Worm (Caenorhabditis elegans) whole organism, L1 larva: ENCODE data around the gene ule-2.

Experiments used
- C04F5.9 ChIP-seq: sonication (generic microtip); optimal IDR thresholded peaks from 2 replicates; lab custom pipeline; 2016; ENCODE audit warnings: missing genetic modification characterization, missing compliant biosample characterization
- C16A3.4 ChIP-seq: fragments of 150-350 bp; optimal IDR thresholded peaks from 2 replicates; lab custom pipeline; 2014; ENCODE audit warnings: missing biosample characterization, missing genetic modification characterization
- blmp-1 ChIP-seq: fragments of 150-350 bp; optimal IDR thresholded peaks from 2 replicates; lab custom pipeline; 2014; ENCODE audit warnings: missing biosample characterization, missing genetic modification characterization
- ceh-82 ChIP-seq, 3 experiments: fragments of 150-350 bp in 1 of 3; sonication (generic microtip) in 2 of 3; optimal IDR thresholded peaks; 2 replicates each; lab custom pipeline; 2014 to 2017; ENCODE audit warnings: missing biosample characterization in 3 of 3, missing genetic modification characterization in 3 of 3
- ceh-88 ChIP-seq: fragments of 200-800 bp; sonication (Bioruptor generic); IDR thresholded peaks from 2 replicates; pipeline ENCODE4 v1.3.6; 2022; ENCODE audit warnings: missing genetic modification characterization, missing compliant biosample characterization
- dpl-1 ChIP-seq, 3 experiments: fragments of 150-350 bp in 2 of 3; sonication (generic microtip) in 1 of 3; optimal IDR thresholded peaks; 2 replicates each; lab custom pipeline; 2014 to 2017; ENCODE audit warnings: missing biosample characterization in 3 of 3, missing genetic modification characterization in 3 of 3, missing genetic modification reagents in 3 of 3
- dsc-1 ChIP-seq: sonication (generic microtip); optimal IDR thresholded peaks from 2 replicates; lab custom pipeline; 2016; ENCODE audit warnings: mild to moderate bottlenecking, missing genetic modification characterization, missing compliant biosample characterization
- efl-1 ChIP-seq, 4 experiments: fragments of 150-350 bp; optimal IDR thresholded peaks in 3 of 4; peaks in 1 of 4; 1 replicate in 1 of 4; 2 replicates in 3 of 4; lab custom pipeline; 2014; ENCODE audit warnings: missing biosample characterization in 2 of 4, missing genetic modification characterization in 2 of 4, missing genetic modification reagents in 2 of 4
- egl-27 ChIP-seq, 2 experiments: fragments of 150-350 bp in 1 of 2; sonication (generic microtip); optimal IDR thresholded peaks; 3 replicates each; lab custom pipeline; 2017 to 2018; ENCODE audit warnings: missing biosample characterization in 2 of 2, missing genetic modification characterization in 2 of 2, missing genetic modification reagents in 2 of 2
- elt-2 ChIP-seq: sonication (generic microtip); optimal IDR thresholded peaks from 2 replicates; lab custom pipeline; 2016; ENCODE audit warnings: missing genetic modification characterization, mild to moderate bottlenecking, inconsistent platforms, missing compliant biosample characterization, missing genetic modification reagents
- elt-3 ChIP-seq, 6 experiments: fragments of 150-350 bp in 1 of 6; sonication (generic microtip); optimal IDR thresholded peaks; 2 replicates each; lab custom pipeline; 2017 to 2018; ENCODE audit warnings: missing biosample characterization in 6 of 6, missing genetic modification characterization in 6 of 6, inconsistent platforms in 1 of 6
- fos-1 ChIP-seq: fragments of 150-350 bp; optimal IDR thresholded peaks from 2 replicates; lab custom pipeline; 2014; ENCODE audit warnings: missing biosample characterization, missing genetic modification characterization
- grh-1 ChIP-seq: fragments of 200-800 bp; sonication (Bioruptor generic); IDR thresholded peaks from 2 replicates; pipeline ENCODE4 v1.3.6; 2022; ENCODE audit warnings: missing genetic modification reagents, missing genetic modification characterization, missing compliant biosample characterization
- jun-1 ChIP-seq: fragments of 150-350 bp; optimal IDR thresholded peaks from 2 replicates; lab custom pipeline; 2014; ENCODE audit warnings: missing biosample characterization, missing genetic modification reagents, missing genetic modification characterization
- lin-14 ChIP-seq: fragments of 200-800 bp; sonication (Bioruptor generic); optimal IDR thresholded peaks from 2 replicates; lab custom pipeline; 2018; ENCODE audit warnings: mild to moderate bottlenecking, missing genetic modification characterization, moderate library complexity, missing compliant biosample characterization
- lin-15B ChIP-seq: fragments of 150-350 bp; sonication (generic microtip); optimal IDR thresholded peaks from 3 replicates; lab custom pipeline; 2014; ENCODE audit warnings: missing biosample characterization, missing genetic modification characterization
- lin-35 ChIP-seq, 2 experiments: fragments of 150-350 bp; optimal IDR thresholded peaks; 2 replicates each; lab custom pipeline; 2014; ENCODE audit warnings: missing biosample characterization in 2 of 2, missing genetic modification characterization in 2 of 2, missing genetic modification reagents in 2 of 2
- lin-39 ChIP-seq: fragments of 150-350 bp; optimal IDR thresholded peaks from 2 replicates; lab custom pipeline; 2014; ENCODE audit warnings: missing biosample characterization, missing genetic modification reagents, missing genetic modification characterization
- lir-3 ChIP-seq: sonication (generic microtip); optimal IDR thresholded peaks from 2 replicates; lab custom pipeline; 2016; ENCODE audit warnings: mild to moderate bottlenecking, missing genetic modification characterization, moderate library complexity, missing compliant biosample characterization; ENCODE audit not compliant: poor library complexity
- lsy-2 ChIP-seq, 2 experiments: fragments of 150-350 bp; optimal IDR thresholded peaks; 2 replicates each; lab custom pipeline; 2014; ENCODE audit warnings: missing biosample characterization in 2 of 2, missing genetic modification characterization in 2 of 2
- mdl-1 ChIP-seq, 2 experiments: fragments of 150-350 bp; optimal IDR thresholded peaks; 2 replicates each; lab custom pipeline; 2014 to 2017; ENCODE audit warnings: missing biosample characterization in 2 of 2, missing genetic modification characterization in 2 of 2, inconsistent platforms in 1 of 2
- mep-1 ChIP-seq: fragments of 150-350 bp; optimal IDR thresholded peaks from 2 replicates; lab custom pipeline; 2014; ENCODE audit warnings: missing biosample characterization, missing genetic modification characterization
- nhr-19 ChIP-seq: fragments of 200-800 bp; sonication (Bioruptor generic); conservative IDR thresholded peaks from 2 replicates; pipeline ENCODE4 v1.3.6; 2022; ENCODE audit warnings: missing genetic modification characterization, missing compliant biosample characterization
- nhr-20 ChIP-seq: sonication (generic microtip); optimal IDR thresholded peaks from 2 replicates; lab custom pipeline; 2016; ENCODE audit warnings: mild to moderate bottlenecking, missing genetic modification characterization, missing compliant biosample characterization
- nhr-237 ChIP-seq: fragments of 150-350 bp; optimal IDR thresholded peaks from 2 replicates; lab custom pipeline; 2014; ENCODE audit warnings: missing biosample characterization, missing genetic modification characterization
- nhr-47 ChIP-seq: sonication (generic microtip); optimal IDR thresholded peaks from 2 replicates; lab custom pipeline; 2016; ENCODE audit warnings: mild to moderate bottlenecking, missing genetic modification characterization, moderate library complexity, missing compliant biosample characterization
- nhr-71 ChIP-seq: sonication (generic microtip); optimal IDR thresholded peaks from 2 replicates; lab custom pipeline; 2016; ENCODE audit warnings: mild to moderate bottlenecking, missing genetic modification characterization, moderate library complexity, missing compliant biosample characterization
- nhr-85 ChIP-seq: sonication (generic microtip); peaks from one replicate; lab custom pipeline; 2016; ENCODE audit warnings: missing genetic modification characterization, inconsistent platforms, missing compliant biosample characterization
- nhr-90 ChIP-seq: sonication (generic microtip); optimal IDR thresholded peaks from 2 replicates; lab custom pipeline; 2016; ENCODE audit warnings: mild to moderate bottlenecking, missing genetic modification characterization, missing compliant biosample characterization; ENCODE audit not compliant: poor library complexity
- rnt-1 ChIP-seq: sonication (generic microtip); optimal IDR thresholded peaks from 2 replicates; lab custom pipeline; 2016; ENCODE audit warnings: mild to moderate bottlenecking, missing genetic modification characterization, moderate library complexity, missing compliant biosample characterization
- snpc-4 ChIP-seq: fragments of 150-350 bp; optimal IDR thresholded peaks from 2 replicates; lab custom pipeline; 2014; ENCODE audit warnings: missing biosample characterization, missing genetic modification characterization
- snu-23 ChIP-seq: sonication (generic microtip); optimal IDR thresholded peaks from 2 replicates; lab custom pipeline; 2016; ENCODE audit warnings: missing genetic modification characterization, missing compliant biosample characterization
- swsn-7 ChIP-seq: sonication (generic microtip); optimal IDR thresholded peaks from 2 replicates; lab custom pipeline; 2016; ENCODE audit warnings: missing genetic modification characterization, missing compliant biosample characterization
- tbx-2 ChIP-seq: sonication (generic microtip); optimal IDR thresholded peaks from 2 replicates; lab custom pipeline; 2016; ENCODE audit warnings: missing genetic modification characterization, missing compliant biosample characterization
- unc-86 ChIP-seq: sonication (generic microtip); optimal IDR thresholded peaks from 2 replicates; lab custom pipeline; 2016; ENCODE audit warnings: missing genetic modification characterization, missing compliant biosample characterization
- vab-15 ChIP-seq: sonication (generic microtip); optimal IDR thresholded peaks from 2 replicates; lab custom pipeline; 2017; ENCODE audit warnings: missing genotype, mild to moderate bottlenecking, missing genetic modification characterization, missing compliant biosample characterization
- xbp-1 ChIP-seq: sonication (generic microtip); optimal IDR thresholded peaks from 2 replicates; lab custom pipeline; 2016; ENCODE audit warnings: missing genetic modification characterization, missing compliant biosample characterization
- zag-1 ChIP-seq: fragments of 150-350 bp; optimal IDR thresholded peaks from 2 replicates; lab custom pipeline; 2014; ENCODE audit warnings: missing biosample characterization, missing genetic modification characterization
- ztf-11 ChIP-seq, 2 experiments: sonication (generic microtip); optimal IDR thresholded peaks; 2 replicates each; lab custom pipeline; 2016 to 2017; ENCODE audit warnings: missing genetic modification characterization in 2 of 2, missing biosample characterization in 1 of 2, missing compliant biosample characterization in 1 of 2
- ztf-4 ChIP-seq: fragments of 150-350 bp; optimal IDR thresholded peaks from 2 replicates; lab custom pipeline; 2014; ENCODE audit warnings: missing biosample characterization, missing genetic modification characterization

The ule-2 gene

DNA sequence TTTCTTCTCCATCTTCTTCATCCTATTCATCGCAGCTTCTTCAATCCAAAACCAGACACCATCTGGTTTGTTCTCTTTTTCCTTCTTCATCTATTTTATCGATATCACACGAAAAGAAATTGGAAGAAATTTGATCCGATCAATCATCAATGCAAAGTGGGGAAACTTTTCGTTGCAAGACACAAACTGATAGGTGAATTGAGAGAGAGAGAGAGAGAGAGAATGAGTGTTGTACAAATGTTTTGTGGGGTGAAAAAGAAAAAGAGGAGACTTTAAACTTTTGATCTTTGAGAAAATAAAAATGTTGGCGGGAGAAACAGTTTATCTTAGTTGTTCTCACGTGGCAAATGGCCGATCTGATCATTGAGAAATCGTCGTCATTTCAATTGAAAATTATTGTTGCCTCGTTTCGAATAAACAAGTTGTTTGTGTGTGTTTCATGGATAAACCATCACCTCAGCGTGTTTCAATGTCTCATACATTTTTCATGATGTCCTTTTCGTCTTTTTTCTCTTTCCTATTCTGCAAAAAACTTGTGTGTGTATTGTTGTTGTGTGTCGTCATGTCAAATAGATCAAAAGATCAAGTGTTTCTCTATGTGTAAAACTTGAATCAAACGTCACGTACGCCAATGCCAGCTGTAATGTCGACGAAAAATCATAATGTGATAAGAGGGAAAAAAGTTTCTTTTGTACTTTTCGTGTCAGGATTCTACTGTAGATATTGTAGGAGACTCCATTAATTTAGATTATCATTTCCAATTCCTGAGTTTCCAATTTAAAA, 22.2 kb upstream of the ule-2 start:
- TF ChIP-seq ztf-11 (tag; optimal IDR thresholded peaks at IDR 0.05; lab: Kevin White, UChicago) (no peak), blmp-1 (tag; lab: Kevin White, UChicago) (peak; percentile 77), nhr-85 (tag; lab: Kevin White, UChicago) (peak; percentile 97), efl-1 (optimal IDR thresholded peaks at IDR 0.05; lab: Kevin White, UChicago) (peak; percentile 1 to 24), efl-1 (GFP tag; optimal IDR thresholded peaks at IDR 0.05 in 1 of 2; lab: Kevin White, UChicago) (peak in 1 of 2 experiments; percentile 94), unc-86 (tag; lab: Kevin White, UChicago) (peak; percentile 9), lin-35 (GFP tag; optimal IDR thresholded peaks at IDR 0.05; lab: Kevin White, UChicago) (peak; percentile 35 to 37), fos-1 (tag; lab: Kevin White, UChicago) (peak; percentile 27), nhr-19 (GFP tag; lab: Robert Waterston, UW) (peak; percentile 71), nhr-90 (tag; lab: Kevin White, UChicago) (peak; percentile 73), elt-2 (tag; lab: Kevin White, UChicago) (peak; percentile 30), ceh-82 (tag; optimal IDR thresholded peaks at IDR 0.05; lab: Kevin White, UChicago) (no peak), nhr-71 (tag; lab: Kevin White, UChicago) (peak; percentile 92), xbp-1 (peak; percentile 37), mep-1 (tag; lab: Kevin White, UChicago) (peak; percentile 14), zag-1 (tag; lab: Kevin White, UChicago) (no peak), ceh-88 (peak; percentile 55; the same call in 1 of the 2 replicates), rnt-1 (tag; lab: Kevin White, UChicago) (peak; percentile 55), snpc-4 (tag; lab: Kevin White, UChicago) (peak; percentile 4), grh-1 (GFP tag; lab: Robert Waterston, UW) (0 out of 2 replicates have a peak, but pooled peaks have one; percentile 43), mdl-1 (tag; optimal IDR thresholded peaks at IDR 0.05; lab: Kevin White, UChicago) (peak in 1 of 2 experiments; percentile 46), C16A3.4 (tag; lab: Kevin White, UChicago) (peak; percentile 34), nhr-47 (tag; lab: Kevin White, UChicago) (peak; percentile 53), dsc-1 (tag; lab: Kevin White, UChicago) (peak; percentile 4), tbx-2 (tag; lab: Kevin White, UChicago) (peak; percentile 46), lin-15B (tag; lab: Kevin White, UChicago) (no peak), nhr-20 (tag; lab: Kevin White, UChicago) (peak; percentile 94), ztf-4 (tag; lab: Kevin White, UChicago) (peak; percentile 34), snu-23 (GFP tag; lab: Kevin White, UChicago) (peak; percentile 62), lir-3 (no peak), egl-27 (tag; optimal IDR thresholded peaks at IDR 0.05; lab: Kevin White, UChicago) (peak in 1 of 2 experiments; percentile 4), swsn-7 (tag; lab: Kevin White, UChicago) (no peak), lin-14 (GFP tag; lab: Kevin White, UChicago) (peak; percentile 82), vab-15 (tag; lab: Kevin White, UChicago) (peak; percentile 14), C04F5.9 (tag; lab: Kevin White, UChicago) (no peak), jun-1 (tag; lab: Kevin White, UChicago) (peak; percentile 31), lsy-2 (tag; optimal IDR thresholded peaks at IDR 0.05; lab: Kevin White, UChicago) (peak; percentile 59 to 65), nhr-237 (tag; lab: Kevin White, UChicago) (no peak), dpl-1 (GFP tag; optimal IDR thresholded peaks at IDR 0.05; lab: Kevin White, UChicago) (peak in 2 of 3 experiments; percentile 29 to 44), elt-3 (tag; optimal IDR thresholded peaks at IDR 0.05; lab: Kevin White, UChicago) (peak in 5 of 6 experiments; percentile 2 to 82 (median 67)), lin-39 (tag; lab: Kevin White, UChicago) (peak; percentile 14)
